Worm (Caenorhabditis elegans): ENCODE data around the gene fcmt-1.

The fcmt-1 gene

ce11 chrII:11733850-11734249 is 24.5 kb upstream of the fcmt-1 start:
- TF ChIP-seq ceh-8 (GFP tag; optimal IDR thresholded peaks at IDR 0.05), result no peak
- TF ChIP-seq nhr-85 (tag), result peak; percentile 29
- TF ChIP-seq lin-14 (GFP tag; optimal IDR thresholded peaks at IDR 0.05), result peak; percentile 44
- TF ChIP-seq irx-1 (tag; optimal IDR thresholded peaks at IDR 0.05), result no peak

DNA sequence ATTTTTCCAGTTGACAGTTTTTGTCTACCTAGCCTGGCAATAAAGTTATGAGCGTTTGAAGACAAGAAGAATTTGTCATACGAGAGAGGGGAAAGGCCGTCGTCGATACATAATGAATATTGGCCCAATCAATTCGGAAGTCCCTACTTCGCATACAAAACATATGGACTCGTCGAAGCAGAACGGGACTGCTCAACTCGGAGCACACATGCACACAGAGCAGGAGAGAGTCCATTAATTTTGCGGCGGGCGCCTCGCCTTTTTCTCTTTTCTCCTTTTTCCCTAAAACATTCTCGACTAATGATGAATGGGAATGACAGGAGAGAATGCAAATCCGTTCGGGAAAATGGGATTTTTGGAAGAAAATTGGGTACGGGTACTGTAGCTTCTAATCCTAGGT is 23.1 kb upstream of the fcmt-1 start, which contains the start of gene F13D12.8:
Gene F13D12.8, minus strand, starts transcription at position 82 of the 400 bp plus-strand sequence.
- peak; percentile 36 for TF ChIP-seq snpc-4 (tag; optimal IDR thresholded peaks at IDR 0.05)
- TF ChIP-seq nhr-11 (tag; optimal IDR thresholded peaks at IDR 0.05), result no peak
- no peak for TF ChIP-seq tbx-2 (tag; optimal IDR thresholded peaks at IDR 0.05)
- no peak for TF ChIP-seq unc-130 (tag; optimal IDR thresholded peaks at IDR 0.05)
- no peak for TF ChIP-seq nhr-85 (tag)
- TF ChIP-seq C16A3.4 (tag; optimal IDR thresholded peaks at IDR 0.05), result no peak
- peak; percentile 73 for TF ChIP-seq lin-14 (GFP tag; optimal IDR thresholded peaks at IDR 0.05)
- peak; percentile 62 for TF ChIP-seq dsc-1 (tag; optimal IDR thresholded peaks at IDR 0.05)
- no peak for TF ChIP-seq skn-1 (tag; optimal IDR thresholded peaks at IDR 0.05)
- TF ChIP-seq ztf-4 (tag; optimal IDR thresholded peaks at IDR 0.05), result no peak
- no peak for TF ChIP-seq nhr-90 (tag; optimal IDR thresholded peaks at IDR 0.05; ENCODE audit: poor library complexity)
- no peak for TF ChIP-seq dpl-1 (GFP tag; optimal IDR thresholded peaks at IDR 0.05)
- TF ChIP-seq blmp-1 (tag; optimal IDR thresholded peaks at IDR 0.05), result no peak
- no peak for TF ChIP-seq Y116A8C.19 (tag; optimal IDR thresholded peaks at IDR 0.05; ENCODE audit: borderline replicate concordance)
- TF ChIP-seq unc-98 (GFP tag; IDR thresholded peaks at IDR 0.05), result no peak
- TF ChIP-seq mep-1 (tag; optimal IDR thresholded peaks at IDR 0.05), result no peak
- no peak for TF ChIP-seq nhr-71 (tag; optimal IDR thresholded peaks at IDR 0.05)
- no peak for TF ChIP-seq mdl-1 (tag; optimal IDR thresholded peaks at IDR 0.05)
- TF ChIP-seq egl-13 (tag; optimal IDR thresholded peaks at IDR 0.05), result no peak
- TF ChIP-seq nhr-76 (tag; optimal IDR thresholded peaks at IDR 0.05), result no peak
- TF ChIP-seq lsy-2 (tag; optimal IDR thresholded peaks at IDR 0.05), result no peak

DNA sequence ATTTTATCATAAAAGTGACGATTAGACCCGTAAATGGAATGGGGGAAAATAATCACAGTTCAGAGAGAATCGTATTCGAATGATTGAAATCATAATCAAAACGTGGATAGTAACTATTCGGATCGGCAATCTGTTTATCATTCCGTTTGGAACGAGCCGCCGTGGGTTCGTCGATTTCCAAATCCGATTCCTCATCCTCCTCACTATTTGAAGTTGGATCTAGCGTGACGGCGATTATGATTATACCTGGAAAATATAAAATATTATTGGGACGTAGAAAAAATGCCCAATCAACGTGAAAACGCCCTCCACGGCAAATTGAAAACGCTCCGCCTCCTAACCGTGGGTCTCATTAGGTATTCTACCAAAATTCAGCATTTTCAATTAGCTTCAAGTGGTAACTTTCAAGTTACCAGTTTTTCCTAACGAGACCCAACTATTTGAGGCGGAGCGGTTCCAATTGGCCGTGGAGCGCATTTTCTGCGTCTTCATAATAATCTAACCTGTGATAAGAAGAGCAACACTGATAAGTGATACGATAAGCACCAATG is 21.9 kb upstream of the fcmt-1 start:
- TF ChIP-seq tlp-1 (tag; optimal IDR thresholded peaks at IDR 0.05) (no peak), nhr-20 (tag; optimal IDR thresholded peaks at IDR 0.05) (peak; percentile 50), elt-2 (tag; optimal IDR thresholded peaks at IDR 0.05) (peak; percentile 56), rnt-1 (tag; optimal IDR thresholded peaks at IDR 0.05) (peak; percentile 19), efl-1 (optimal IDR thresholded peaks at IDR 0.05) (no peak), efl-1 (GFP tag; optimal IDR thresholded peaks at IDR 0.05 in 1 of 2) (peak in 1 of 2 experiments; percentile 88), swsn-7 (tag; optimal IDR thresholded peaks at IDR 0.05) (no peak), nhr-71 (tag; optimal IDR thresholded peaks at IDR 0.05) (peak; percentile 58), sup-37 (GFP tag; optimal IDR thresholded peaks at IDR 0.05) (no peak), ama-1 (optimal IDR thresholded peaks at IDR 0.05) (peak; percentile 62), zag-1 (tag; optimal IDR thresholded peaks at IDR 0.05) (no peak), jun-1 (tag; optimal IDR thresholded peaks at IDR 0.05) (no peak), egl-27 (tag; optimal IDR thresholded peaks at IDR 0.05) (no peak), ztf-4 (tag; optimal IDR thresholded peaks at IDR 0.05) (peak; percentile 4), aly-2 (tag; optimal IDR thresholded peaks at IDR 0.05) (peak; percentile 65), nhr-85 (tag) (peak; percentile 47), nhr-47 (tag; optimal IDR thresholded peaks at IDR 0.05) (peak; percentile 26), nhr-90 (tag; optimal IDR thresholded peaks at IDR 0.05; ENCODE audit: poor library complexity) (peak; percentile 65), snu-23 (GFP tag; optimal IDR thresholded peaks at IDR 0.05) (peak; percentile 63)

Measured in whole organism, L1 larva.